Fruit fly (Drosophila melanogaster) whole organism, prepupa: ENCODE results near the gene Cyp4ac2.

Source experiments
- CG16779 ChIP-seq: fragments of 200-800 bp; sonication (Bioruptor generic); optimal IDR thresholded peaks from 3 replicates; lab custom pipeline; 2017; ENCODE audit warnings: missing biosample characterization, mild to moderate bottlenecking, missing genetic modification characterization
- CG3032 ChIP-seq: fragments of 200-800 bp; optimal IDR thresholded peaks from 2 replicates; lab custom pipeline; 2019; ENCODE audit warnings: missing biosample characterization, mild to moderate bottlenecking, missing genetic modification characterization, moderate library complexity
- CG32006 ChIP-seq: fragments of 200-800 bp; sonication (Bioruptor generic); optimal IDR thresholded peaks from 3 replicates; lab custom pipeline; 2017; ENCODE audit warnings: missing biosample characterization, mild to moderate bottlenecking, missing genetic modification characterization
- CG7368 ChIP-seq: fragments of 200-800 bp; sonication (Bioruptor generic); optimal IDR thresholded peaks from 3 replicates; lab custom pipeline; 2016; ENCODE audit warnings: missing biosample characterization, missing genetic modification characterization
- Eip75B ChIP-seq: fragments of 200-800 bp; sonication (Bioruptor generic); optimal IDR thresholded peaks from 3 replicates; lab custom pipeline; 2016; ENCODE audit warnings: missing biosample characterization, missing genetic modification characterization
- Gug ChIP-seq: fragments of 200-800 bp; sonication (Bioruptor generic); IDR thresholded peaks from 2 replicates; pipeline ENCODE4 v1.3.6; 2022; ENCODE audit warnings: missing biosample characterization, missing genetic modification characterization
- Sox14 ChIP-seq: fragments of 200-800 bp; sonication (Bioruptor generic); optimal IDR thresholded peaks from 3 replicates; lab custom pipeline; 2016; ENCODE audit warnings: missing biosample characterization, missing genetic modification characterization
- dsx ChIP-seq: fragments of 200-800 bp; optimal IDR thresholded peaks from 3 replicates; lab custom pipeline; 2019; ENCODE audit warnings: missing biosample characterization, mild to moderate bottlenecking, missing genetic modification characterization, moderate library complexity; ENCODE audit not compliant: poor library complexity, severe bottlenecking
- spab ChIP-seq: fragments of 200-800 bp; sonication (Bioruptor generic); optimal IDR thresholded peaks from 2 replicates; lab custom pipeline; 2017; ENCODE audit warnings: missing biosample characterization, mild to moderate bottlenecking, missing genetic modification characterization, missing genetic modification reagents

DNA sequence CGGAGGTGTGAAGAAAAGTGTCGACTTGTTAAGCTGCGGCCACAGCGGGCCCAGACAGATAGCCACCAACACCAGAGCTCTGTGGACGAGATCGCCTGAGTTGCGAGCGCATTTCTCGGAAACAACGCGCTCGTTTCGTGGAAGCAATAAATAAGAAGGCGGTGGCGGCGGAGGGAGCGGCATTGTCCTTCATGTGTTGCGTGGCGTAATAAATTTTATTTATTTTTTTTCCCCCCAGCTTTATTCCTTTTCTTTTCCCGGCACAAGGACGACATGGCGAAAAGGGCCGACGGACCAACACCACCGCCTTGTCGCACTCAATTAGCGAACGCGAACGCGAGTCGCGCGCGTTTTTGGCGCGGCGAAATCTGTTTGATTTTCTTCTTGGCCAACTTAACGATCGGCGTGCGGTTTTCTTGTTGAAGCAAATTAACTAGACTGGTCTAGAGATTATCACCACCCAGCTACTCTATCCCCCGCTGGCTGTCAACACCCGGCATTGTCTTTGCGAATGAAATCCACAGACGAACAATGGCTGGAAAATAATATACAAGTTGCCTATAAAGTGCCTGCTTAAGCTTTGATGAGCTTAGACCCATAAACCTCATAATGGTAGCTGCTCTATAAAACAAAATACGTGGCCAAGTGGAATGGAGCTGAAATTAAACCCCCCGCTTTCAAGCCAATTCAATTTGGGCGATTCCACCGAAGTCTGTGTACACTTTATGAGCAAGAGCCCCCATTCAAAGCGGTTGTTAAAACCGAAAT, 6.9 kb upstream of the Cyp4ac2 start:
- TF ChIP-seq Eip75B (GFP tag; lab: Kevin White, UChicago) = no peak
- TF ChIP-seq CG16779 (tag; lab: Kevin White, UChicago) = no peak
- no peak for TF ChIP-seq Sox14
- no peak for TF ChIP-seq CG7368 (GFP tag; lab: Kevin White, UChicago)
- no peak for TF ChIP-seq CG3032 (tag; lab: Kevin White, UChicago)
- TF ChIP-seq dsx (GFP tag; lab: Kevin White, UChicago) = peak; percentile 35
- TF ChIP-seq Gug (GFP tag; lab: Robert Waterston, UW) = no peak
- no peak for TF ChIP-seq spab (GFP tag; lab: Kevin White, UChicago)
- TF ChIP-seq CG32006 = no peak
